1 fruit fly cellular context compared by ENCODE assay signal in genomic region chr2L:8574947-8575346, dm6.
A peak's percentile ranks its signal among the peaks of the same experiment; 100 is the strongest.
TF ChIP-seq lines count a peak whose summit lies in the region.

No protein-coding gene starts in this region.

TF ChIP-seq in whole organism, embryonic, 481 proteins besides CTCF, POLR2A, EP300 and RAD21 (continued from another document and continues in another):
- TF ChIP-seq run (tag; optimal IDR thresholded peaks at IDR 0.05; lab: Kevin White, UChicago) (peak; percentile 57), Atf-2 (GFP tag; optimal IDR thresholded peaks at IDR 0.05; lab: Kevin White, UChicago) (peak; percentile 31), Nf-YA (GFP tag; IDR thresholded peaks at IDR 0.05; lab: Robert Waterston, UW) (peak; percentile 85), Dp (GFP tag; optimal IDR thresholded peaks at IDR 0.05; lab: Kevin White, UChicago) (no peak), E2f2 (GFP tag; IDR thresholded peaks at IDR 0.05; lab: Robert Waterston, UW) (peak; percentile 63; the same call in 1 of the 2 replicates), ro (GFP tag; IDR thresholded peaks at IDR 0.05; lab: Robert Waterston, UW) (peak; percentile 47; the same call in 1 of the 2 replicates), org-1 (GFP tag; optimal IDR thresholded peaks at IDR 0.05; lab: Kevin White, UChicago) (peak; percentile 69), CG1832 (GFP tag; optimal IDR thresholded peaks at IDR 0.05; lab: Kevin White, UChicago) (no peak), CG18262 (tag; optimal IDR thresholded peaks at IDR 0.05; lab: Kevin White, UChicago) (peak; percentile 93), oc (tag; optimal IDR thresholded peaks at IDR 0.05; lab: Kevin White, UChicago) (peak; percentile 87), crp (GFP tag; optimal IDR thresholded peaks at IDR 0.05; lab: Kevin White, UChicago) (peak in 1 of 2 experiments; percentile 11), Hmr (GFP tag; optimal IDR thresholded peaks at IDR 0.05; lab: Kevin White, UChicago) (peak; percentile 43), CG8478 (optimal IDR thresholded peaks at IDR 0.05; lab: Kevin White, UChicago) (no peak), CG8359 (GFP tag; optimal IDR thresholded peaks at IDR 0.05; lab: Kevin White, UChicago; ENCODE audit: borderline replicate concordance) (peak; percentile 80), repo (GFP tag; optimal IDR thresholded peaks at IDR 0.05; lab: Kevin White, UChicago) (no peak), mld (GFP tag; IDR thresholded peaks at IDR 0.05; lab: Robert Waterston, UW; ENCODE audit: partially characterized antibody) (no peak), Gsc (GFP tag; IDR thresholded peaks at IDR 0.05; lab: Robert Waterston, UW) (peak; percentile 79), trh (GFP tag; optimal IDR thresholded peaks at IDR 0.05; lab: Kevin White, UChicago) (peak; percentile 69), CoRest (tag; optimal IDR thresholded peaks at IDR 0.05; lab: Kevin White, UChicago) (peak; percentile 84), CG11398 (GFP tag; optimal IDR thresholded peaks at IDR 0.05; lab: Kevin White, UChicago) (no peak), CG13624 (GFP tag; optimal IDR thresholded peaks at IDR 0.05; lab: Kevin White, UChicago) (no peak), grau (tag; optimal IDR thresholded peaks at IDR 0.05; lab: Kevin White, UChicago) (peak; percentile 81), gsb (GFP tag; IDR thresholded peaks at IDR 0.05; lab: Robert Waterston, UW) (no peak), CG8388 (GFP tag; optimal IDR thresholded peaks at IDR 0.05; lab: Kevin White, UChicago) (peak; percentile 90), abd-A (tag; optimal IDR thresholded peaks at IDR 0.05; lab: Kevin White, UChicago) (no peak), NC2α (GFP tag; optimal IDR thresholded peaks at IDR 0.05; lab: Kevin White, UChicago) (no peak), sqz (GFP tag; optimal IDR thresholded peaks at IDR 0.05; lab: Kevin White, UChicago) (peak; percentile 54), Bteb2 (GFP tag; optimal IDR thresholded peaks at IDR 0.05; lab: Kevin White, UChicago) (peak; percentile 9), CG11695 (GFP tag; IDR thresholded peaks at IDR 0.05; lab: Robert Waterston, UW) (peak; percentile 82), CG31224 (GFP tag; IDR thresholded peaks at IDR 0.05; lab: Robert Waterston, UW) (peak; percentile 53; the same call in 1 of the 2 replicates), CG34224 (GFP tag; IDR thresholded peaks at IDR 0.05; lab: Robert Waterston, UW; ENCODE audit: partially characterized antibody) (no peak), az2 (GFP tag; optimal IDR thresholded peaks at IDR 0.05; lab: Kevin White, UChicago) (peak; percentile 90), D19B (GFP tag; optimal IDR thresholded peaks at IDR 0.05; lab: Kevin White, UChicago) (no peak), eve (GFP tag; optimal IDR thresholded peaks at IDR 0.05; lab: Kevin White, UChicago) (peak in 1 of 2 experiments; percentile 91), CG17912 (GFP tag; optimal IDR thresholded peaks at IDR 0.05; lab: Kevin White, UChicago) (peak; percentile 5), CG17186 (GFP tag; optimal IDR thresholded peaks at IDR 0.05; lab: Kevin White, UChicago) (peak; percentile 62), zen (tag; optimal IDR thresholded peaks at IDR 0.05; lab: Kevin White, UChicago) (peak; percentile 86), gem (tag; optimal IDR thresholded peaks at IDR 0.05; lab: Kevin White, UChicago) (peak; percentile 93), Trl (optimal IDR thresholded peaks at IDR 0.05; lab: Kevin White, UChicago) (no peak), Trl (GFP tag; optimal IDR thresholded peaks at IDR 0.05; lab: Kevin White, UChicago) (no peak), CG8290 (GFP tag; optimal IDR thresholded peaks at IDR 0.05; lab: Kevin White, UChicago) (peak; percentile 62), CG8290 (tag; optimal IDR thresholded peaks at IDR 0.05; lab: Kevin White, UChicago) (peak; percentile 44 to 66), mirr (GFP tag; optimal IDR thresholded peaks at IDR 0.05; lab: Kevin White, UChicago) (no peak), pnt (GFP tag; optimal IDR thresholded peaks at IDR 0.05; lab: Kevin White, UChicago) (peak; percentile 51), CG6254 (GFP tag; optimal IDR thresholded peaks at IDR 0.05; lab: Kevin White, UChicago) (peak; percentile 90), CG10147 (GFP tag; optimal IDR thresholded peaks at IDR 0.05; lab: Kevin White, UChicago) (peak; percentile 34), sim (GFP tag; IDR thresholded peaks at IDR 0.05; lab: Robert Waterston, UW) (peak; percentile 85), Antp (GFP tag; optimal IDR thresholded peaks at IDR 0.05; lab: Kevin White, UChicago) (peak; percentile 25), CG10979 (tag; optimal IDR thresholded peaks at IDR 0.05; lab: Kevin White, UChicago) (peak; percentile 92), ci (GFP tag; IDR thresholded peaks at IDR 0.05; lab: Robert Waterston, UW) (peak; percentile 95), Atf3 (GFP tag; optimal IDR thresholded peaks at IDR 0.05; lab: Kevin White, UChicago) (peak; percentile 46), CG13775 (GFP tag; optimal IDR thresholded peaks at IDR 0.05; lab: Kevin White, UChicago) (peak; percentile 71), CG4707 (GFP tag; optimal IDR thresholded peaks at IDR 0.05; lab: Kevin White, UChicago) (peak; percentile 81), fd64A (GFP tag; optimal IDR thresholded peaks at IDR 0.05; lab: Kevin White, UChicago) (peak; percentile 73), CG30403 (GFP tag; optimal IDR thresholded peaks at IDR 0.05; lab: Kevin White, UChicago) (peak; percentile 83), scrt (GFP tag; optimal IDR thresholded peaks at IDR 0.05; lab: Kevin White, UChicago) (peak; percentile 38), grn (GFP tag; optimal IDR thresholded peaks at IDR 0.05; lab: Kevin White, UChicago) (no peak), Rx (GFP tag; IDR thresholded peaks at IDR 0.05; lab: Robert Waterston, UW) (peak; percentile 73), ab (GFP tag; optimal IDR thresholded peaks at IDR 0.05; lab: Kevin White, UChicago) (no peak), dmrt11E (tag; optimal IDR thresholded peaks at IDR 0.05; lab: Kevin White, UChicago) (peak; percentile 93), PHDP (tag; optimal IDR thresholded peaks at IDR 0.05; lab: Kevin White, UChicago) (peak; percentile 88), CG7745 (tag; optimal IDR thresholded peaks at IDR 0.05; lab: Kevin White, UChicago) (peak; percentile 59), pita (GFP tag; optimal IDR thresholded peaks at IDR 0.05; lab: Kevin White, UChicago) (no peak), Side (GFP tag; optimal IDR thresholded peaks at IDR 0.05; lab: Kevin White, UChicago) (peak; percentile 2), Mes4 (GFP tag; optimal IDR thresholded peaks at IDR 0.05; lab: Kevin White, UChicago) (no peak), CG30431 (GFP tag; optimal IDR thresholded peaks at IDR 0.05; lab: Kevin White, UChicago) (peak; percentile 78), HmgZ (tag; optimal IDR thresholded peaks at IDR 0.05; lab: Kevin White, UChicago) (peak; percentile 47), Lpt (GFP tag; optimal IDR thresholded peaks at IDR 0.05; lab: Kevin White, UChicago) (no peak), Ada2b (GFP tag; IDR thresholded peaks at IDR 0.05; lab: Robert Waterston, UW) (peak; percentile 90), CG8924 (tag; optimal IDR thresholded peaks at IDR 0.05; lab: Kevin White, UChicago) (peak; percentile 86), schlank (tag; optimal IDR thresholded peaks at IDR 0.05; lab: Kevin White, UChicago) (no peak), prd (optimal IDR thresholded peaks at IDR 0.05; lab: Kevin White, UChicago) (no peak), prd (GFP tag; IDR thresholded peaks at IDR 0.05; lab: Robert Waterston, UW) (peak; percentile 96), esg (GFP tag; conservative IDR thresholded peaks at IDR 0.05; lab: Robert Waterston, UW) (peak; percentile 89), CG6272 (GFP tag; IDR thresholded peaks at IDR 0.05; lab: Robert Waterston, UW) (peak; percentile 80), Deaf1 (tag; optimal IDR thresholded peaks at IDR 0.05; lab: Kevin White, UChicago) (peak; percentile 47), Hsf (GFP tag; optimal IDR thresholded peaks at IDR 0.05; lab: Kevin White, UChicago) (peak; percentile 69), CG9437 (GFP tag; optimal IDR thresholded peaks at IDR 0.05; lab: Kevin White, UChicago) (peak; percentile 76), BEAF-32 (GFP tag; optimal IDR thresholded peaks at IDR 0.05; lab: Kevin White, UChicago) (no peak), gce (GFP tag; IDR thresholded peaks at IDR 0.05; lab: Robert Waterston, UW) (peak; percentile 93), CG30020 (tag; optimal IDR thresholded peaks at IDR 0.05; lab: Kevin White, UChicago) (peak; percentile 30), zf30C (GFP tag; optimal IDR thresholded peaks at IDR 0.05; lab: Kevin White, UChicago) (no peak), chinmo (GFP tag; IDR thresholded peaks at IDR 0.05; lab: Robert Waterston, UW; ENCODE audit: partially characterized antibody) (no peak), fd96Cb (tag; optimal IDR thresholded peaks at IDR 0.05; lab: Kevin White, UChicago) (peak; percentile 91), maf-S (GFP tag; optimal IDR thresholded peaks at IDR 0.05; lab: Kevin White, UChicago) (no peak), CG18476 (GFP tag; optimal IDR thresholded peaks at IDR 0.05; lab: Kevin White, UChicago) (peak; percentile 70), CG31365 (tag; optimal IDR thresholded peaks at IDR 0.05; lab: Kevin White, UChicago) (peak; percentile 54), Doc2 (GFP tag; IDR thresholded peaks at IDR 0.05; lab: Robert Waterston, UW) (peak; percentile 41; the same call in 1 of the 2 replicates), wdn (GFP tag; IDR thresholded peaks at IDR 0.05; lab: Robert Waterston, UW) (no peak), CG1603 (tag; optimal IDR thresholded peaks at IDR 0.05; lab: Kevin White, UChicago) (peak; percentile 90), eyg (GFP tag; optimal IDR thresholded peaks at IDR 0.05; lab: Kevin White, UChicago) (no peak), so (GFP tag; IDR thresholded peaks at IDR 0.05; lab: Robert Waterston, UW) (peak; percentile 83; the same call in 2 of the 3 replicates), CG10431 (GFP tag; optimal IDR thresholded peaks at IDR 0.05; lab: Kevin White, UChicago) (peak; percentile 60), CG18619 (GFP tag; optimal IDR thresholded peaks at IDR 0.05; lab: Kevin White, UChicago) (peak; percentile 66), jigr1 (GFP tag; IDR thresholded peaks at IDR 0.05; lab: Robert Waterston, UW) (peak; percentile 76; the same call in 2 of the 3 replicates), bsh (GFP tag; optimal IDR thresholded peaks at IDR 0.05; lab: Kevin White, UChicago) (peak; percentile 93 to 96), B-H1 (GFP tag; IDR thresholded peaks at IDR 0.05; lab: Robert Waterston, UW) (peak; percentile 84), Aef1 (GFP tag; IDR thresholded peaks at IDR 0.05; lab: Robert Waterston, UW) (peak; percentile 78; the same call in 2 of the 3 replicates), Chrac-16 (GFP tag; optimal IDR thresholded peaks at IDR 0.05; lab: Kevin White, UChicago) (peak; percentile 81), D19A (tag; optimal IDR thresholded peaks at IDR 0.05; lab: Kevin White, UChicago) (peak; percentile 85), sug (tag; optimal IDR thresholded peaks at IDR 0.05; lab: Kevin White, UChicago) (peak; percentile 25), tx (GFP tag; optimal IDR thresholded peaks at IDR 0.05; lab: Kevin White, UChicago) (no peak), cato (GFP tag; optimal IDR thresholded peaks at IDR 0.05; lab: Kevin White, UChicago; ENCODE audit: borderline replicate concordance) (peak; percentile 83), CG2120 (GFP tag; optimal IDR thresholded peaks at IDR 0.05; lab: Kevin White, UChicago) (peak; percentile 17), vvl (GFP tag; IDR thresholded peaks at IDR 0.05; lab: Robert Waterston, UW) (peak; percentile 96), CG5953 (GFP tag; IDR thresholded peaks at IDR 0.05; lab: Robert Waterston, UW) (peak; percentile 76), CG42726 (GFP tag; IDR thresholded peaks at IDR 0.05; lab: Robert Waterston, UW; ENCODE audit: partially characterized antibody) (0 out of 2 replicates have a peak, but pooled peaks have one; percentile 41), ATbp (GFP tag; optimal IDR thresholded peaks at IDR 0.05; lab: Kevin White, UChicago) (peak; percentile 90), CG13296 (GFP tag; optimal IDR thresholded peaks at IDR 0.05; lab: Kevin White, UChicago) (peak; percentile 44), dimm (GFP tag; IDR thresholded peaks at IDR 0.05; lab: Robert Waterston, UW) (peak; percentile 83), Dll (GFP tag; IDR thresholded peaks at IDR 0.05; lab: Robert Waterston, UW; ENCODE audit: partially characterized antibody) (0 out of 4 replicates have a peak, but pooled peaks have one; percentile 13), toy (GFP tag; IDR thresholded peaks at IDR 0.05; lab: Robert Waterston, UW) (peak; percentile 49; the same call in 1 of the 2 replicates), chn (GFP tag; optimal IDR thresholded peaks at IDR 0.05; lab: Kevin White, UChicago) (peak; percentile 70), CG14014 (GFP tag; IDR thresholded peaks at IDR 0.05; lab: Robert Waterston, UW) (peak; percentile 84), BtbVII (GFP tag; optimal IDR thresholded peaks at IDR 0.05; lab: Kevin White, UChicago) (peak; percentile 32), Poxn (GFP tag; IDR thresholded peaks at IDR 0.05; lab: Robert Waterston, UW) (no peak), CG31388 (GFP tag; optimal IDR thresholded peaks at IDR 0.05; lab: Kevin White, UChicago) (peak; percentile 27), Hey (tag; optimal IDR thresholded peaks at IDR 0.05; lab: Kevin White, UChicago) (no peak), CG17612 (GFP tag; IDR thresholded peaks at IDR 0.05; lab: Robert Waterston, UW) (peak; percentile 48; the same call in 1 of the 2 replicates), pan (optimal IDR thresholded peaks at IDR 0.05; lab: Kevin White, UChicago) (no peak), pan (GFP tag; optimal IDR thresholded peaks at IDR 0.05 in 1 of 2, IDR thresholded peaks at IDR 0.05 in 1 of 2) (peak in 1 of 2 experiments; percentile 92), aop (GFP tag; IDR thresholded peaks at IDR 0.05; lab: Robert Waterston, UW) (peak; percentile 70; the same call in 1 of the 2 replicates), ase (GFP tag; IDR thresholded peaks at IDR 0.05; lab: Robert Waterston, UW) (peak; percentile 91), Eip74EF (GFP tag; optimal IDR thresholded peaks at IDR 0.05; lab: Kevin White, UChicago) (peak in 1 of 2 experiments; percentile 79), tll (GFP tag; optimal IDR thresholded peaks at IDR 0.05; lab: Kevin White, UChicago) (no peak), Sry-β (GFP tag; optimal IDR thresholded peaks at IDR 0.05; lab: Kevin White, UChicago) (peak; percentile 27), CG13287 (GFP tag; IDR thresholded peaks at IDR 0.05; lab: Robert Waterston, UW; ENCODE audit: partially characterized antibody) (no peak; the same call in 1 of the 2 replicates), CG11504 (tag; optimal IDR thresholded peaks at IDR 0.05; lab: Kevin White, UChicago) (peak; percentile 90), nerfin-2 (GFP tag; IDR thresholded peaks at IDR 0.05; lab: Robert Waterston, UW; ENCODE audit: partially characterized antibody) (no peak)
